Worm (Caenorhabditis elegans) whole organism, young adult: ENCODE data around the gene T13A10.2.

Source experiments
- B0336.3 ChIP-seq: fragments of 200-800 bp; sonication (Bioruptor generic); IDR thresholded peaks from 2 replicates; pipeline ENCODE4 v1.3.6; 2022; ENCODE audit warnings: missing genetic modification characterization, missing compliant biosample characterization
- F10E7.11 ChIP-seq: sonication (generic microtip); optimal IDR thresholded peaks from 2 replicates; lab custom pipeline; 2017; ENCODE audit warnings: mild to moderate bottlenecking, missing genetic modification characterization, moderate library complexity, missing compliant biosample characterization
- F33H1.4 ChIP-seq: fragments of 200-800 bp; sonication (Bioruptor generic); IDR thresholded peaks from 2 replicates; pipeline ENCODE4 v1.3.6; 2022; ENCODE audit warnings: missing genetic modification reagents, missing genetic modification characterization, missing compliant biosample characterization
- F49E8.2 ChIP-seq: sonication (generic microtip); optimal IDR thresholded peaks from 3 replicates; lab custom pipeline; 2017; ENCODE audit warnings: missing genetic modification characterization, mild to moderate bottlenecking, missing compliant biosample characterization, antibody characterized with exemption, moderate library complexity; ENCODE audit not compliant: insufficient read depth
- F52B5.7 ChIP-seq: sonication (generic microtip); optimal IDR thresholded peaks from 2 replicates; lab custom pipeline; 2016; ENCODE audit warnings: mild to moderate bottlenecking, missing genetic modification characterization, missing compliant biosample characterization
- K11D2.4 ChIP-seq: fragments of 200-800 bp; sonication (Bioruptor generic); IDR thresholded peaks from 2 replicates; pipeline ENCODE4 v1.3.6; 2022; ENCODE audit warnings: missing genetic modification reagents, missing genetic modification characterization, missing compliant biosample characterization
- K12H6.12 ChIP-seq: fragments of 200-800 bp; sonication (Bioruptor generic); optimal IDR thresholded peaks from 2 replicates; lab custom pipeline; 2018; ENCODE audit warnings: mild to moderate bottlenecking, missing genetic modification characterization, missing compliant biosample characterization
- Y79H2A.3 ChIP-seq: fragments of 200-800 bp; sonication (Bioruptor generic); conservative IDR thresholded peaks from 2 replicates; pipeline ENCODE4 v1.3.6; 2022; ENCODE audit warnings: missing genetic modification reagents, missing genetic modification characterization, missing compliant biosample characterization
- attf-5 ChIP-seq: fragments of 200-800 bp; sonication (Bioruptor generic); optimal IDR thresholded peaks from 2 replicates; lab custom pipeline; 2018; ENCODE audit warnings: mild to moderate bottlenecking, missing genetic modification characterization, missing compliant biosample characterization
- attf-6 ChIP-seq: fragments of 200-800 bp; sonication (Bioruptor generic); IDR thresholded peaks from 2 replicates; pipeline ENCODE4 v1.3.6; 2022; ENCODE audit warnings: missing genetic modification reagents, missing genetic modification characterization, missing compliant biosample characterization
- bed-1 ChIP-seq: fragments of 200-800 bp; sonication (Bioruptor generic); IDR thresholded peaks from 2 replicates; pipeline ENCODE4 v1.3.6; 2022; ENCODE audit warnings: missing genetic modification reagents, missing genetic modification characterization, missing compliant biosample characterization
- cebp-2 ChIP-seq: fragments of 200-800 bp; sonication (Bioruptor generic); IDR thresholded peaks from 2 replicates; pipeline ENCODE4 v1.3.6; 2022; ENCODE audit warnings: missing genetic modification characterization, missing compliant biosample characterization
- dpff-1 ChIP-seq: sonication (generic microtip); optimal IDR thresholded peaks from 2 replicates; lab custom pipeline; 2017; ENCODE audit warnings: mild to moderate bottlenecking, missing genetic modification characterization, missing compliant biosample characterization
- fkh-3 ChIP-seq: sonication (generic microtip); optimal IDR thresholded peaks from 2 replicates; lab custom pipeline; 2016; ENCODE audit warnings: mild to moderate bottlenecking, missing genetic modification characterization, missing compliant biosample characterization
- him-1 ChIP-seq: sonication (generic microtip); optimal IDR thresholded peaks from 2 replicates; lab custom pipeline; 2016; ENCODE audit warnings: missing genotype, missing genetic modification reagents, missing genetic modification characterization, missing compliant biosample characterization
- let-526 ChIP-seq: fragments of 200-800 bp; sonication (Bioruptor generic); IDR thresholded peaks from 2 replicates; pipeline ENCODE4 v1.3.6; 2022; ENCODE audit warnings: missing genetic modification reagents, missing genetic modification characterization, missing compliant biosample characterization
- lin-26 ChIP-seq: fragments of 200-800 bp; sonication (Bioruptor generic); IDR thresholded peaks from 2 replicates; pipeline ENCODE4 v1.3.6; 2022; ENCODE audit warnings: missing genetic modification reagents, missing genetic modification characterization, missing compliant biosample characterization
- lir-1 ChIP-seq: fragments of 200-800 bp; sonication (Bioruptor generic); conservative IDR thresholded peaks from 2 replicates; pipeline ENCODE4 v1.3.6; 2022; ENCODE audit warnings: missing genetic modification reagents, missing genetic modification characterization, missing compliant biosample characterization
- lsl-1 ChIP-seq: fragments of 200-800 bp; sonication (Bioruptor generic); optimal IDR thresholded peaks from 2 replicates; lab custom pipeline; 2018; ENCODE audit warnings: mild to moderate bottlenecking, missing genetic modification characterization, moderate library complexity, missing compliant biosample characterization
- madf-3 ChIP-seq: fragments of 200-800 bp; sonication (Bioruptor generic); IDR thresholded peaks from 2 replicates; pipeline ENCODE4 v1.3.6; 2022; ENCODE audit warnings: missing genetic modification reagents, missing genetic modification characterization, missing compliant biosample characterization
- madf-8 ChIP-seq: fragments of 200-800 bp; sonication (Bioruptor generic); conservative IDR thresholded peaks from 2 replicates; pipeline ENCODE4 v1.3.6; 2022; ENCODE audit warnings: missing genetic modification reagents, missing genetic modification characterization, missing compliant biosample characterization
- mes-4 ChIP-seq: sonication (generic microtip); optimal IDR thresholded peaks from 2 replicates; lab custom pipeline; 2016; ENCODE audit warnings: missing genotype, missing genetic modification characterization, missing compliant biosample characterization
- nfya-1 ChIP-seq: sonication (generic microtip); optimal IDR thresholded peaks from 2 replicates; lab custom pipeline; 2017; ENCODE audit warnings: antibody characterized with exemption, missing compliant biosample characterization, missing genetic modification characterization, borderline replicate concordance; ENCODE audit not compliant: insufficient read depth
- nhr-179 ChIP-seq: sonication (generic microtip); optimal IDR thresholded peaks from 2 replicates; lab custom pipeline; 2016; ENCODE audit warnings: mild to moderate bottlenecking, missing genetic modification characterization, missing compliant biosample characterization
- nhr-80 ChIP-seq: sonication (generic microtip); optimal IDR thresholded peaks from 2 replicates; lab custom pipeline; 2016; ENCODE audit warnings: missing genetic modification characterization, missing compliant biosample characterization
- pha-4 ChIP-seq: fragments of 150-350 bp; sonication (generic microtip); optimal IDR thresholded peaks from 2 replicates; lab custom pipeline; 2014; ENCODE audit warnings: missing biosample characterization, missing genetic modification reagents, missing genetic modification characterization
- sdz-38 ChIP-seq: sonication (generic microtip); optimal IDR thresholded peaks from 2 replicates; lab custom pipeline; 2016; ENCODE audit warnings: missing genotype, missing genetic modification characterization, missing compliant biosample characterization
- snpc-1.3 ChIP-seq: sonication (generic microtip); optimal IDR thresholded peaks from 2 replicates; lab custom pipeline; 2017; ENCODE audit warnings: missing genetic modification characterization, mild to moderate bottlenecking, missing compliant biosample characterization, antibody characterized with exemption, moderate library complexity, missing genotype, missing genetic modification reagents; ENCODE audit not compliant: insufficient read depth
- snpc-3.4 ChIP-seq: sonication (generic microtip); optimal IDR thresholded peaks from 2 replicates; lab custom pipeline; 2017; ENCODE audit warnings: missing genetic modification characterization, mild to moderate bottlenecking, missing compliant biosample characterization, antibody characterized with exemption, moderate library complexity, missing genotype, missing genetic modification reagents
- tbp1 ChIP-seq: fragments of 200-800 bp; sonication (Bioruptor generic); optimal IDR thresholded peaks from 2 replicates; lab custom pipeline; 2018; ENCODE audit warnings: mild to moderate bottlenecking, missing genetic modification characterization, missing compliant biosample characterization
- unc-62 ChIP-seq: fragments of 150-350 bp; optimal IDR thresholded peaks from 2 replicates; lab custom pipeline; 2014; ENCODE audit warnings: missing biosample characterization, missing genetic modification reagents, missing genetic modification characterization
- zim-3 ChIP-seq: sonication (generic microtip); optimal IDR thresholded peaks from 2 replicates; lab custom pipeline; 2017; ENCODE audit warnings: mild to moderate bottlenecking, missing genetic modification characterization, moderate library complexity, missing compliant biosample characterization
- ztf-28 ChIP-seq: fragments of 200-800 bp; sonication (Bioruptor generic); IDR thresholded peaks from 2 replicates; pipeline ENCODE4 v1.3.6; 2022; ENCODE audit warnings: missing genetic modification reagents, missing genetic modification characterization, missing compliant biosample characterization
- ztf-3 ChIP-seq: fragments of 200-800 bp; sonication (Bioruptor generic); optimal IDR thresholded peaks from 2 replicates; lab custom pipeline; 2018; ENCODE audit warnings: mild to moderate bottlenecking, missing genetic modification characterization, missing compliant biosample characterization

T13A10.2 gene

DNA sequence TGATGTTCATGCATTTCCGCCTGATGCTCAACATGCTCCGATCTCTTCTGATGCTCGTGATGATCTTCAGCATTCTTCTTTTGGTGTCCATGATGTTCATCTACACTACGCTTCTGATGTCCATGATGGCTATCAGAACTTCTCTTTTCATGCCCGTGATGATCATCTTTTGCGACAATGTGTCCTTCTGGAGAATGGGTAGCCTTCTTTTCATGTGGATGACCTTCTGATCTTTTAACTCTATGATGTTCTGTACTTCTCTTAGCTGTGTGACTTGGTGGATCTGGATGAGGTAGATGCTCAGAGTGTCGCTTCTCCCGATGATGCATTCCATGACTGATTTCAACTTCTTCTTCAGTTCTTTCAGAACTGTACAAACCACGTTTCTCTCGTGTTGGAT is 5.9 kb downstream of the T13A10.2 start:
- no peak for TF ChIP-seq snpc-1.3 (tag; lab: Kevin White, UChicago)
- no peak for TF ChIP-seq madf-8 (GFP tag; lab: Robert Waterston, UW)
- TF ChIP-seq F33H1.4: no peak
- 0 out of 2 replicates have a peak, but pooled peaks have one; percentile 52 for TF ChIP-seq madf-3 (GFP tag; lab: Robert Waterston, UW)

DNA sequence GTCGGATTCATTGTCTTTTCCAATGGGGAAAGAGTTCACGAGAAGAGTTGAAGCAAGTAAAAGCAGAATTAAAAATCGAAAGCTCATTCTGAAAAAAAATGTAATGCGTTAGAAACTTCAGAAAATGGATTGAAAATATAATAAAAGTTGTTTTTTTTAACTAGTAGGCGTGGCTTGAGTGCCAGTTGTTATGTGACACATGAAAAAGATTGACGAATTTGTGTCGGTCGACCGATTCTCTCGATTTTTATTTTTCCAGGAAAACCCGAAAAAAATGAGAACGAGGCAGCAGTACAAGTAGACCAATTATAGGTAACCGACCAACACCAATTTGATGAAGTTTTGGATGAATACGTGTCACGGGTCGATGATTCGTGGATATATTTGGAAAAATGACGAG is 6.6 kb downstream of the T13A10.2 start, which contains the start of gene nlp-16:
Gene nlp-16 (minus strand): TSS at position 101 of the 400 bp plus-strand sequence.
- no peak for TF ChIP-seq attf-6 (GFP tag; lab: Robert Waterston, UW)
- no peak for TF ChIP-seq tbp1 (GFP tag; lab: Kevin White, UChicago)
- no peak for TF ChIP-seq sdz-38 (tag; lab: Kevin White, UChicago)
- TF ChIP-seq F52B5.7: no peak
- TF ChIP-seq lsl-1 (GFP tag; lab: Kevin White, UChicago): no peak
- no peak for TF ChIP-seq K12H6.12 (tag; lab: Kevin White, UChicago)

DNA sequence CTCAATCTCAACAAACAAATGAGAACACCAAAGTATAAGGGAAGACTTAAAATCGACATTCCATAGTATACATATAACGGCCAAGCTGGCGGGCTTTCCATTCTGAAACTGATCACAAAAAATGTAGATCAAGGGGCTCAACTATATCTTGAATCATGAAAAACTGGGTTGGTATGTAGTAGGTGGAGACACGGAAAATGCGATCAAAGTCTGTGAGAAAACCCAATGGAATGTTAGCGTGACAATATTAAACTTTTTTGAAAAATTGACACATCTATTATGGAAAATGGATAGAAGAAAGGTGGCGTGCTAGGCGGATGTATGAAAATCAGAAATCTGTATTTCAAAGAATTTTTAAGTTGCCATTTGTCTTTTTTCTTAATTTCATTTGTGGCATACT is 10.1 kb downstream of the T13A10.2 start, which contains the start of gene srv-28:
Gene srv-28 (minus strand): TSS at position 101 of the 400 bp plus-strand sequence.
- TF ChIP-seq mes-4 (tag; lab: Kevin White, UChicago): no peak
- no peak for TF ChIP-seq lir-1
- no peak for TF ChIP-seq nfya-1 (tag; lab: Kevin White, UChicago)
- TF ChIP-seq let-526: no peak
- no peak for TF ChIP-seq ztf-3 (GFP tag; lab: Kevin White, UChicago)
- TF ChIP-seq K11D2.4 (GFP tag; lab: Robert Waterston, UW): no peak
- no peak for TF ChIP-seq pha-4 (tag; lab: Kevin White, UChicago)
- TF ChIP-seq nhr-179: no peak
- TF ChIP-seq B0336.3 (GFP tag; lab: Robert Waterston, UW): no peak

DNA sequence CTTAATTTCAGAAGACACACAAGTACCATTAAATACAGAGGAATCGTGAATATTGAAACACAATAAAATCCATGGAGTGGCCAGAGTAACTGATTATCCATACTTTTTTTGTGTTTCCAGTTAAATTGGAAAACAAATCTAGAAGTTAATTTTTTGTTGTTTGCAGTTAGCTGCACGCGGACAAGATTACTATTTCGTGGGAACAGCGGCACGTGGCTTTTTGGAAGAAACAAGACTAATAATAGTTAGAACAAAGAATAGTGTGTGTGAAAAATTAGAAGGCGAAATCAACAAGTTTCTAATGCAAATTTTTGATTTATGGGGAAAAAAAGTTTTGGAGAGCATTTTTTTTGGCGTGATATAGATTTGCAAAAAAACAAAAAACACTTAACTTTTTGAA is 13.4 kb downstream of the T13A10.2 start, which contains the start of gene srv-29:
Gene srv-29 (minus strand): TSS at position 101 of the 400 bp plus-strand sequence.
- no peak for TF ChIP-seq attf-5
- no peak for TF ChIP-seq ztf-28 (GFP tag; lab: Robert Waterston, UW)
- no peak for TF ChIP-seq unc-62
- TF ChIP-seq lin-26 (GFP tag; lab: Robert Waterston, UW): no peak
- no peak for TF ChIP-seq fkh-3 (tag; lab: Kevin White, UChicago)
- no peak for TF ChIP-seq Y79H2A.3 (GFP tag; lab: Robert Waterston, UW)
- no peak for TF ChIP-seq bed-1

DNA sequence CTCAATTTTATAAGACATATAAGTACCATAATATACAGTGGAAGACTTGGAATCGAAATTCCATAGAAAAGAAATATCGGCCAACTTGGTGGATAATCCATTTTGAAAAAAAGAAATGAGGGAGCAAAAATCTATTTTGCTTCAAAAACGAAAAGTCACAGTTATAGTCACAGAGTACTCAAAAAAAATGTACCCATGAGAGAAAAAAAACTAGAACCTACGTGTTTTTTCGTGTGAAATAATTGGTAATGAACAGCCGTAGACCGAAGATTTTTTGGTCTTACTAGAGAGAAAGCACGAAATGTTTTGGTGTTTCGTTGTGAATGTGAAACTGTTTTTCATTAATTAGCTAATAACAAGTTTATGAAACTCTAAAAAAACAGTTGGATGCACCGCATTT is 16.2 kb downstream of the T13A10.2 start, which contains the start of gene srv-30:
Gene srv-30 (minus strand): TSS at position 101 of the 400 bp plus-strand sequence.
- TF ChIP-seq nhr-80 (no peak), F10E7.11 (tag; lab: Kevin White, UChicago) (no peak), snpc-3.4 (tag; lab: Kevin White, UChicago) (no peak), zim-3 (tag; lab: Kevin White, UChicago) (no peak), him-1 (tag; lab: Kevin White, UChicago) (no peak), dpff-1 (tag; lab: Kevin White, UChicago) (no peak), F49E8.2 (tag; lab: Kevin White, UChicago) (no peak), cebp-2 (GFP tag; lab: Robert Waterston, UW) (no peak)
